Worm (Caenorhabditis elegans): ENCODE results near the gene vps-33.2.

vps-33.2 gene

ce11 chrII:6642651-6643167 is 41.7 kb downstream of the vps-33.2 start, which contains the start of gene T19D12.6:
T19D12.6 (minus strand) TSS chrII:6643117.
- TF ChIP-seq skn-1 (tag; optimal IDR thresholded peaks at IDR 0.05) (no peak), Y75B8A.6 (GFP tag; IDR thresholded peaks at IDR 0.05) (no peak), lin-13 (GFP tag; optimal IDR thresholded peaks at IDR 0.05) (no peak), unc-62 (GFP tag; optimal IDR thresholded peaks at IDR 0.05 in 1 of 2) (peak in 1 of 2 experiments; percentile 73), unc-62 (tag; optimal IDR thresholded peaks at IDR 0.05) (no peak), attf-4 (tag; optimal IDR thresholded peaks at IDR 0.05) (no peak), mxl-3 (GFP tag; optimal IDR thresholded peaks at IDR 0.05) (no peak), aha-1 (tag) (peak; percentile 29), nhr-6 (tag; optimal IDR thresholded peaks at IDR 0.05) (no peak), daf-12 (tag; optimal IDR thresholded peaks at IDR 0.05) (no peak), F10B5.3 (tag; optimal IDR thresholded peaks at IDR 0.05) (no peak), lin-15B (tag; optimal IDR thresholded peaks at IDR 0.05) (no peak), ZK546.5 (tag; optimal IDR thresholded peaks at IDR 0.05) (no peak)

ce11 chrII:6646903-6647302 is 45.9 kb downstream of the vps-33.2 start:
- peak in 1 of 2 experiments; percentile 48 for TF ChIP-seq unc-62 (GFP tag; optimal IDR thresholded peaks at IDR 0.05 in 1 of 2)
- no peak for TF ChIP-seq unc-62 (tag; optimal IDR thresholded peaks at IDR 0.05)
- no peak for TF ChIP-seq F44E2.7 (GFP tag; IDR thresholded peaks at IDR 0.05)

- no peak for TF ChIP-seq nhr-42 (GFP tag; IDR thresholded peaks at IDR 0.05)
Measured at ce11 chrII:6649026-6649425, 48.0 kb downstream of the vps-33.2 start, which contains the start of gene oig-8. oig-8 (minus strand) TSS chrII:6649126.

- TF ChIP-seq zag-1 (tag; optimal IDR thresholded peaks at IDR 0.05) (no peak), nhr-6 (tag; optimal IDR thresholded peaks at IDR 0.05) (no peak), dve-1 (tag; optimal IDR thresholded peaks at IDR 0.05; ENCODE audit: insufficient read depth) (no peak), unc-39 (tag; optimal IDR thresholded peaks at IDR 0.05) (no peak), F49E8.2 (tag; optimal IDR thresholded peaks at IDR 0.05; ENCODE audit: borderline replicate concordance) (no peak), Y48G9A.11 (GFP tag; IDR thresholded peaks at IDR 0.05) (no peak), spr-1 (tag; optimal IDR thresholded peaks at IDR 0.05) (no peak), F37D6.2 (tag; optimal IDR thresholded peaks at IDR 0.05) (no peak)
Measured at ce11 chrII:6651719-6652118, 50.7 kb downstream of the vps-33.2 start, which contains the start of gene sra-26. sra-26 (minus strand) TSS chrII:6651819.
